Worm (Caenorhabditis elegans) whole organism, L2 larva: Measurements from ENCODE around the gene fbxa-74.

Source experiments
- F13H6.1 ChIP-seq: sonication (generic microtip); optimal IDR thresholded peaks from 2 replicates; lab custom pipeline; 2016; ENCODE audit warnings: missing genetic modification characterization, missing compliant biosample characterization
- R02D3.7 ChIP-seq: fragments of 150-350 bp; optimal IDR thresholded peaks from 2 replicates; lab custom pipeline; 2014; ENCODE audit warnings: missing biosample characterization, missing genetic modification characterization
- alr-1 ChIP-seq: fragments of 150-350 bp; optimal IDR thresholded peaks from 2 replicates; lab custom pipeline; 2014; ENCODE audit warnings: missing biosample characterization, missing genetic modification characterization
- ama-1 ChIP-seq: fragments of 150-350 bp; optimal IDR thresholded peaks from 2 replicates; lab custom pipeline; 2018; ENCODE audit warnings: inconsistent platforms
- elt-3 ChIP-seq: sonication (generic microtip); optimal IDR thresholded peaks from 2 replicates; lab custom pipeline; 2017; ENCODE audit warnings: missing biosample characterization, missing genetic modification characterization
- lsy-2 ChIP-seq, 2 experiments: fragments of 150-350 bp in 1 of 2; sonication (generic microtip) in 1 of 2; optimal IDR thresholded peaks; 2 replicates each; lab custom pipeline; 2014 to 2017; ENCODE audit warnings: missing biosample characterization in 2 of 2, missing genetic modification characterization in 2 of 2
- nhr-12 ChIP-seq: fragments of 150-350 bp; optimal IDR thresholded peaks from 2 replicates; lab custom pipeline; 2014; ENCODE audit warnings: missing biosample characterization, missing genetic modification characterization
- nhr-237 ChIP-seq: fragments of 150-350 bp; optimal IDR thresholded peaks from 2 replicates; lab custom pipeline; 2014; ENCODE audit warnings: missing biosample characterization, missing genetic modification characterization
- snpc-4 ChIP-seq: fragments of 150-350 bp; optimal IDR thresholded peaks from 2 replicates; lab custom pipeline; 2014; ENCODE audit warnings: missing biosample characterization, missing genetic modification characterization
- unc-39 ChIP-seq: fragments of 150-350 bp; optimal IDR thresholded peaks from 2 replicates; lab custom pipeline; 2014; ENCODE audit warnings: missing biosample characterization, missing genetic modification characterization
- unc-55 ChIP-seq: fragments of 150-350 bp; sonication (generic microtip); optimal IDR thresholded peaks from 3 replicates; lab custom pipeline; 2014; ENCODE audit warnings: missing biosample characterization, missing genetic modification reagents, missing genetic modification characterization
- zag-1 ChIP-seq: fragments of 150-350 bp; optimal IDR thresholded peaks from 2 replicates; lab custom pipeline; 2014; ENCODE audit warnings: missing biosample characterization, missing genetic modification characterization
- ztf-1 ChIP-seq: fragments of 200-800 bp; sonication (Bioruptor generic); conservative IDR thresholded peaks from 2 replicates; pipeline ENCODE4 v1.3.6; 2022; ENCODE audit warnings: missing genetic modification characterization, missing compliant biosample characterization
- ztf-11 ChIP-seq: sonication (generic microtip); optimal IDR thresholded peaks from 2 replicates; lab custom pipeline; 2017; ENCODE audit warnings: missing biosample characterization, missing genetic modification characterization

ce11 chrIII:1705331-1705730 lies 6.5 kb upstream of the fbxa-74 start:
- TF ChIP-seq unc-55 (no peak), nhr-237 (tag; lab: Kevin White, UChicago) (no peak), ztf-1 (GFP tag; lab: Robert Waterston, UW) (no peak), R02D3.7 (tag; lab: Kevin White, UChicago) (no peak), elt-3 (tag; lab: Kevin White, UChicago) (no peak), nhr-12 (tag; lab: Kevin White, UChicago) (no peak), snpc-4 (tag; lab: Kevin White, UChicago) (no peak), alr-1 (tag; lab: Kevin White, UChicago) (no peak), ama-1 (lab: Kevin White, UChicago) (no peak), ztf-11 (no peak), unc-39 (no peak), lsy-2 (tag; optimal IDR thresholded peaks at IDR 0.05; lab: Kevin White, UChicago) (no peak), F13H6.1 (tag; lab: Kevin White, UChicago) (no peak), zag-1 (tag; lab: Kevin White, UChicago) (no peak)
